Fruit fly (Drosophila melanogaster): Measurements from ENCODE around the gene CG18304.
A peak's percentile ranks its signal among the peaks of the same experiment; 100 is the strongest.

Gene CG18304

dm6 chr2L:6939698-6940097 is 2.9 kb downstream of the CG18304 start:
- peak; percentile 32; the same call in 1 of the 2 replicates for TF ChIP-seq MBD-R2 (GFP tag; IDR thresholded peaks at IDR 0.05)
- TF ChIP-seq ems (GFP tag; optimal IDR thresholded peaks at IDR 0.05), result no peak
- TF ChIP-seq CG17568 (GFP tag; optimal IDR thresholded peaks at IDR 0.05), result no peak
- TF ChIP-seq danr (GFP tag; IDR thresholded peaks at IDR 0.05), result no peak
- TF ChIP-seq Taf1 (GFP tag; IDR thresholded peaks at IDR 0.05), result no peak
- TF ChIP-seq CG2712 (tag; optimal IDR thresholded peaks at IDR 0.05), result no peak
- TF ChIP-seq Tbp (GFP tag; optimal IDR thresholded peaks at IDR 0.05), result no peak
- no peak for TF ChIP-seq grau (tag; optimal IDR thresholded peaks at IDR 0.05)
- TF ChIP-seq CG2129 (GFP tag; IDR thresholded peaks at IDR 0.05; ENCODE audit: partially characterized antibody), result no peak
- peak; percentile 24 for TF ChIP-seq ac (GFP tag; optimal IDR thresholded peaks at IDR 0.05)
- no peak for TF ChIP-seq BtbVII (GFP tag; optimal IDR thresholded peaks at IDR 0.05)
- no peak for TF ChIP-seq CG10979 (tag; optimal IDR thresholded peaks at IDR 0.05)
- no peak for TF ChIP-seq CG7271 (tag; optimal IDR thresholded peaks at IDR 0.05)
- TF ChIP-seq NfI (GFP tag; optimal IDR thresholded peaks at IDR 0.05), result no peak
- no peak for TF ChIP-seq CG6689 (GFP tag; IDR thresholded peaks at IDR 0.05)
- TF ChIP-seq stwl (tag; optimal IDR thresholded peaks at IDR 0.05), result peak; percentile 42
- TF ChIP-seq CG7928 (GFP tag; optimal IDR thresholded peaks at IDR 0.05), result no peak
- TF ChIP-seq CG7987 (GFP tag; optimal IDR thresholded peaks at IDR 0.05), result no peak
- TF ChIP-seq CG16779 (GFP tag; IDR thresholded peaks at IDR 0.05), result no peak
- TF ChIP-seq CG15696 (tag; optimal IDR thresholded peaks at IDR 0.05), result no peak
- peak; percentile 39 for TF ChIP-seq cg (GFP tag; optimal IDR thresholded peaks at IDR 0.05)
- no peak for TF ChIP-seq pros (GFP tag; optimal IDR thresholded peaks at IDR 0.05)
- peak; percentile 75 for TF ChIP-seq CG8478 (optimal IDR thresholded peaks at IDR 0.05)
- TF ChIP-seq tgo (GFP tag; IDR thresholded peaks at IDR 0.05), result no peak
- no peak for TF ChIP-seq Camta (GFP tag; optimal IDR thresholded peaks at IDR 0.05)
- no peak for TF ChIP-seq CG33213 (GFP tag; optimal IDR thresholded peaks at IDR 0.05)
- TF ChIP-seq CG9817 (tag; optimal IDR thresholded peaks at IDR 0.05), result no peak
- 0 out of 3 replicates have a peak, but pooled peaks have one; percentile 6 for TF ChIP-seq row (GFP tag; IDR thresholded peaks at IDR 0.05)
- no peak for TF ChIP-seq CG6175 (GFP tag; IDR thresholded peaks at IDR 0.05)
- no peak for TF ChIP-seq pzg (GFP tag; optimal IDR thresholded peaks at IDR 0.05)
- TF ChIP-seq CG31441 (GFP tag; IDR thresholded peaks at IDR 0.05), result no peak
- TF ChIP-seq stc (GFP tag; IDR thresholded peaks at IDR 0.05), result no peak
- no peak for TF ChIP-seq grn (GFP tag; optimal IDR thresholded peaks at IDR 0.05)
- no peak for TF ChIP-seq lola (GFP tag; optimal IDR thresholded peaks at IDR 0.05)
- TF ChIP-seq zen (tag; optimal IDR thresholded peaks at IDR 0.05), result peak; percentile 60
- peak; percentile 18; the same call in 1 of the 2 replicates for TF ChIP-seq vvl (GFP tag; IDR thresholded peaks at IDR 0.05)
- no peak for TF ChIP-seq run (tag; optimal IDR thresholded peaks at IDR 0.05)
- no peak for TF ChIP-seq CG17385 (GFP tag; optimal IDR thresholded peaks at IDR 0.05)
- no peak for TF ChIP-seq CG11696 (GFP tag; IDR thresholded peaks at IDR 0.05)
- TF ChIP-seq NFAT (GFP tag; IDR thresholded peaks at IDR 0.05), result no peak
- no peak for TF ChIP-seq CG11398 (GFP tag; optimal IDR thresholded peaks at IDR 0.05)
- TF ChIP-seq Six4 (GFP tag; optimal IDR thresholded peaks at IDR 0.05), result no peak
- TF ChIP-seq CG4404 (GFP tag; IDR thresholded peaks at IDR 0.05), result no peak
- TF ChIP-seq NK7.1 (GFP tag; optimal IDR thresholded peaks at IDR 0.05), result no peak
- no peak for TF ChIP-seq Atf6 (GFP tag; IDR thresholded peaks at IDR 0.05)
- TF ChIP-seq Ets97D (GFP tag; optimal IDR thresholded peaks at IDR 0.05), result no peak
- TF ChIP-seq Hsf (GFP tag; optimal IDR thresholded peaks at IDR 0.05), result no peak
- no peak for TF ChIP-seq hth (optimal IDR thresholded peaks at IDR 0.05)
- TF ChIP-seq CG17612 (GFP tag; IDR thresholded peaks at IDR 0.05), result no peak
- no peak for TF ChIP-seq hbn (GFP tag; IDR thresholded peaks at IDR 0.05; ENCODE audit: partially characterized antibody)
- TF ChIP-seq psq (GFP tag; optimal IDR thresholded peaks at IDR 0.05), result no peak
- no peak for TF ChIP-seq CG6254 (GFP tag; optimal IDR thresholded peaks at IDR 0.05)
- TF ChIP-seq gsb-n (tag; optimal IDR thresholded peaks at IDR 0.05), result no peak
